Worm (Caenorhabditis elegans) whole organism, L3 larva: ENCODE results near the gene C03B1.10.

Source experiments
- daf-12 ChIP-seq: fragments of 150-350 bp; optimal IDR thresholded peaks from 2 replicates; lab custom pipeline; 2014; ENCODE audit warnings: missing biosample characterization, missing genetic modification reagents, missing genetic modification characterization
- egl-27 ChIP-seq: sonication (generic microtip); optimal IDR thresholded peaks from 4 replicates; lab custom pipeline; 2017; ENCODE audit warnings: missing biosample characterization, missing genetic modification reagents, missing genetic modification characterization
- elt-1 ChIP-seq: fragments of 150-350 bp; optimal IDR thresholded peaks from 2 replicates; lab custom pipeline; 2014; ENCODE audit warnings: missing biosample characterization, missing genetic modification characterization
- elt-2 ChIP-seq: sonication (generic microtip); optimal IDR thresholded peaks from 2 replicates; lab custom pipeline; 2016; ENCODE audit warnings: missing genetic modification reagents, mild to moderate bottlenecking, missing genetic modification characterization, missing compliant biosample characterization
- elt-3 ChIP-seq, 3 experiments: fragments of 150-350 bp in 1 of 3; sonication (generic microtip) in 2 of 3; optimal IDR thresholded peaks; 2 replicates in 2 of 3; 4 replicates in 1 of 3; lab custom pipeline; 2014 to 2017; ENCODE audit warnings: missing biosample characterization in 3 of 3, missing genetic modification characterization in 3 of 3
- lin-15B ChIP-seq: fragments of 150-350 bp; optimal IDR thresholded peaks from 2 replicates; lab custom pipeline; 2014; ENCODE audit warnings: missing biosample characterization, missing genetic modification characterization
- nhr-12 ChIP-seq: fragments of 150-350 bp; optimal IDR thresholded peaks from 2 replicates; lab custom pipeline; 2014; ENCODE audit warnings: missing biosample characterization, missing genetic modification characterization
- nhr-77 ChIP-seq: fragments of 150-350 bp; optimal IDR thresholded peaks from 2 replicates; lab custom pipeline; 2014; ENCODE audit warnings: missing biosample characterization, missing genetic modification characterization
- sea-2 ChIP-seq: fragments of 150-350 bp; sonication (generic microtip); optimal IDR thresholded peaks from 4 replicates; lab custom pipeline; 2014; ENCODE audit warnings: missing biosample characterization, missing genetic modification reagents, missing genetic modification characterization
- skn-1 ChIP-seq: fragments of 150-350 bp; optimal IDR thresholded peaks from 2 replicates; lab custom pipeline; 2014; ENCODE audit warnings: missing biosample characterization, missing genetic modification characterization
- snpc-4 ChIP-seq: fragments of 150-350 bp; optimal IDR thresholded peaks from 2 replicates; lab custom pipeline; 2014; ENCODE audit warnings: missing biosample characterization, missing genetic modification characterization
- tbx-2 ChIP-seq: sonication (generic microtip); optimal IDR thresholded peaks from 2 replicates; lab custom pipeline; 2016; ENCODE audit warnings: mild to moderate bottlenecking, missing genetic modification characterization, missing compliant biosample characterization
- unc-39 ChIP-seq: sonication (generic microtip); optimal IDR thresholded peaks from 4 replicates; lab custom pipeline; 2017; ENCODE audit warnings: missing biosample characterization, missing genetic modification characterization

DNA sequence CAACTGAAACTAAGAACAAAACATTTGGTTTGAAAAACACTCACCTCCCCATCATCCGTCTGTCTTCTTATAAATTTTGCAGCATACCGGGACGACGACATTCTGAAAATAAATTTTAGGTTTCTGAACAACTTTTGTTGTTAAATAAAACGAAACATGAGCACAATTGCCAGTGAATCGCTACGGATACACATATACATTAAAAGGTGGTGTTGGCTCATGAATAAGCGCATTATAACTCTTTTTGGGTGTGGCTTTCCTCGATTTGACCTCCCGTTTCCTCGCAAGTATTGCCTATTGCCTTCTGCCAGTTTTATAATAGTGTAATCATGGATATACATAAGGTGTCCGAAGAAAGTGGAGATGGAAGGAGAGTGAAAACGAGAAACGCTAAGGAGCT is 33.8 kb upstream of the C03B1.10 start, which contains the start of gene igcm-2:
- TF ChIP-seq nhr-12 (tag; lab: Kevin White, UChicago): no peak
- no peak for TF ChIP-seq daf-12 (tag; lab: Kevin White, UChicago)
- TF ChIP-seq unc-39 (tag; lab: Kevin White, UChicago): no peak
- TF ChIP-seq elt-3 (tag; optimal IDR thresholded peaks at IDR 0.05; lab: Kevin White, UChicago): no peak
- no peak for TF ChIP-seq tbx-2
- TF ChIP-seq skn-1: no peak
- no peak for TF ChIP-seq lin-15B (tag; lab: Kevin White, UChicago)
- TF ChIP-seq snpc-4 (tag; lab: Kevin White, UChicago): no peak
- TF ChIP-seq nhr-77 (tag; lab: Kevin White, UChicago): no peak
- no peak for TF ChIP-seq elt-2 (tag; lab: Kevin White, UChicago)
- TF ChIP-seq elt-1 (tag; lab: Kevin White, UChicago): no peak
- TF ChIP-seq egl-27: no peak
- no peak for TF ChIP-seq sea-2
